Fruit fly (Drosophila melanogaster): ENCODE results near the gene DIP-kappa.

DIP-kappa gene

dm6 chr2L:13717121-13717520 is at the start of gene DIP-kappa:
Gene DIP-kappa, minus strand, starts transcription at chr2L:13717320.
- TF ChIP-seq CG1621 (tag; optimal IDR thresholded peaks at IDR 0.05) (no peak), Hr39 (GFP tag; optimal IDR thresholded peaks at IDR 0.05) (no peak), Ets21C (GFP tag; optimal IDR thresholded peaks at IDR 0.05) (no peak)

- TF ChIP-seq Hr39 (GFP tag; optimal IDR thresholded peaks at IDR 0.05) (no peak), Sox14 (GFP tag; optimal IDR thresholded peaks at IDR 0.05) (no peak), CG15336 (GFP tag; IDR thresholded peaks at IDR 0.05) (no peak), CG6808 (GFP tag; optimal IDR thresholded peaks at IDR 0.05) (no peak), Eip75B (GFP tag; optimal IDR thresholded peaks at IDR 0.05) (no peak), fd85E (GFP tag; optimal IDR thresholded peaks at IDR 0.05) (no peak), CG8632 (GFP tag; optimal IDR thresholded peaks at IDR 0.05) (no peak), CG6163 (GFP tag; IDR thresholded peaks at IDR 0.05) (no peak)
Measured at dm6 chr2L:13763144-13763543, 46.0 kb upstream of the DIP-kappa start.

DNA sequence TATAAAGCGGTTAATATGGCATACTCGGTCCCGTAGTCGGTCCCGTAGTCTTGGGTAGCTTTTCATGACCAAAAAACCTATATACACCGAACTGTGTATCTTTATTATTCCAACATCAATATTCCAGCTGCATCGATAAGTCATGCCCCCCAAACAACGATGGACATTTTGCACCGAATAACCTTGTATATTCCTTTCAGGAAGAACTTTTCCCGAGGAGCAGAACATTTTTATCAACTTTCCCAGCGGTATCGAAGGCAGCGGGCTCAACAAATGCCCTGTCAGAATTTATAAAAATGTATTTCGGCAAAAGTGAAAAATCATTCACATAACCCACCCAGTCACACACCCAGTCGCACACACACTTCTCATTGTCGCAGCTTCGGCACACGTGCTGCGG is 29.5 kb upstream of the DIP-kappa start, which contains the start of gene TM9SF4:
Gene TM9SF4, plus strand, starts transcription at position 301 of the 400 bp plus-strand sequence.
- no peak for TF ChIP-seq CG3919 (GFP tag; optimal IDR thresholded peaks at IDR 0.05)
- no peak for TF ChIP-seq Sox102F (GFP tag; optimal IDR thresholded peaks at IDR 0.05)
- TF ChIP-seq fkh (GFP tag; optimal IDR thresholded peaks at IDR 0.05) = no peak
- TF ChIP-seq Blimp-1 (GFP tag; optimal IDR thresholded peaks at IDR 0.05) = no peak
- TF ChIP-seq CG8119 (GFP tag; IDR thresholded peaks at IDR 0.05) = no peak
- no peak for TF ChIP-seq CG31627 (GFP tag; optimal IDR thresholded peaks at IDR 0.05)
- no peak for TF ChIP-seq CG15336 (GFP tag; IDR thresholded peaks at IDR 0.05)
- no peak for TF ChIP-seq Lpt (GFP tag; optimal IDR thresholded peaks at IDR 0.05)

dm6 chr2L:13735838-13736237 is 18.7 kb upstream of the DIP-kappa start, which contains the start of gene nur:
Gene nur, plus strand, starts transcription at chr2L:13736138.
- TF ChIP-seq CG4318 (GFP tag; optimal IDR thresholded peaks at IDR 0.05) = no peak
- TF ChIP-seq topi (GFP tag; optimal IDR thresholded peaks at IDR 0.05) = no peak
- no peak for TF ChIP-seq CG6163 (GFP tag; IDR thresholded peaks at IDR 0.05)
- TF ChIP-seq eg (GFP tag; IDR thresholded peaks at IDR 0.05) = no peak
- no peak for TF ChIP-seq CG11294 (GFP tag; IDR thresholded peaks at IDR 0.05)
- no peak for TF ChIP-seq net (GFP tag; optimal IDR thresholded peaks at IDR 0.05)
- no peak for TF ChIP-seq Smox (GFP tag; optimal IDR thresholded peaks at IDR 0.05)
- TF ChIP-seq CG9139 (GFP tag; optimal IDR thresholded peaks at IDR 0.05) = no peak
- TF ChIP-seq Eip93F (GFP tag; optimal IDR thresholded peaks at IDR 0.05) = no peak
- no peak for TF ChIP-seq CG8632 (GFP tag; optimal IDR thresholded peaks at IDR 0.05)
- TF ChIP-seq CG3032 (tag; optimal IDR thresholded peaks at IDR 0.05) = no peak
- TF ChIP-seq Sox14 (GFP tag; optimal IDR thresholded peaks at IDR 0.05) = no peak
- TF ChIP-seq CG10631 (GFP tag; optimal IDR thresholded peaks at IDR 0.05) = no peak
- no peak for TF ChIP-seq ss (GFP tag; optimal IDR thresholded peaks at IDR 0.05)
- no peak for TF ChIP-seq spab (GFP tag; optimal IDR thresholded peaks at IDR 0.05)
- no peak for TF ChIP-seq CG6792 (GFP tag; optimal IDR thresholded peaks at IDR 0.05)
- TF ChIP-seq cyc (GFP tag; optimal IDR thresholded peaks at IDR 0.05) = no peak
- TF ChIP-seq Ets21C (GFP tag; optimal IDR thresholded peaks at IDR 0.05) = no peak
- TF ChIP-seq Eip78C (GFP tag) = no peak

DNA sequence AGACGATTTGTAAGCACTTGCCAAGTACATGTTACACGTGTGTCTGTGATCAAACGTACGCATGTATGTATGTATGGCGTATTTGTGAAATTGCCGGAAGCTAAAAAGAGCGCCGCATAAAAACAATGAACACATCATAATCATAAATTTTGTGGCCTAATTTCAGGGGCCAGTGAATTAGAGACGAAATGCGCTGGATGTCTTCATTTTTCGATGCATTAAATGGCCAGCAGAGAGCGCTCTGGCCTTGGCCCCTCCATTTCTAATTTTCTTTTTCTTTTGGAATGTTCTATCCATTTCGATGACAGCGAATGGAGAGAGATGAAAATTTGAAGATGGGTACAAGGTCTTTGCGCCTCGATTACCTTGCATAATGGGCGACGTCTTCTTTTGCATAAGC is 15.2 kb upstream of the DIP-kappa start:
- no peak for TF ChIP-seq esn (GFP tag; optimal IDR thresholded peaks at IDR 0.05)
- no peak for TF ChIP-seq CG10669 (GFP tag; optimal IDR thresholded peaks at IDR 0.05)
- TF ChIP-seq CG6792 (GFP tag; optimal IDR thresholded peaks at IDR 0.05) = no peak
- no peak for TF ChIP-seq CG6808 (GFP tag; optimal IDR thresholded peaks at IDR 0.05)
- TF ChIP-seq cyc (GFP tag; optimal IDR thresholded peaks at IDR 0.05) = no peak
- TF ChIP-seq pdm3 (GFP tag; optimal IDR thresholded peaks at IDR 0.05) = no peak
- TF ChIP-seq Smox (GFP tag; optimal IDR thresholded peaks at IDR 0.05) = no peak
- no peak for TF ChIP-seq CG7368 (GFP tag; optimal IDR thresholded peaks at IDR 0.05)
- TF ChIP-seq CG11902 (GFP tag; optimal IDR thresholded peaks at IDR 0.05) = no peak
- no peak for TF ChIP-seq topi (GFP tag; optimal IDR thresholded peaks at IDR 0.05)
